Worm (Caenorhabditis elegans): ENCODE measurements around the gene K09C6.10.
A peak's percentile ranks its signal among the peaks of the same experiment; 100 is the strongest.

The K09C6.10 gene

ce11 chrV:852184-852583 lies 13.0 kb downstream of the K09C6.10 start, which contains the start of gene K09C6.3:
Gene K09C6.3, plus strand, starts transcription at chrV:852484.
- TF ChIP-seq tlp-1 (tag; optimal IDR thresholded peaks at IDR 0.05) (no peak), ceh-63 (GFP tag; optimal IDR thresholded peaks at IDR 0.05) (no peak)

ce11 chrV:854966-855365 lies 15.7 kb downstream of the K09C6.10 start, which contains the start of gene K09C6.9:
Gene K09C6.9, minus strand, starts transcription at chrV:855066.
- TF ChIP-seq mep-1 (tag; optimal IDR thresholded peaks at IDR 0.05) (no peak), unc-86 (tag; optimal IDR thresholded peaks at IDR 0.05) (no peak), nhr-237 (tag; optimal IDR thresholded peaks at IDR 0.05) (no peak), C34B4.2 (tag; optimal IDR thresholded peaks at IDR 0.05) (no peak), snpc-4 (tag; optimal IDR thresholded peaks at IDR 0.05) (no peak), vab-15 (tag; optimal IDR thresholded peaks at IDR 0.05) (no peak), efl-3 (GFP tag; optimal IDR thresholded peaks at IDR 0.05) (no peak), dsc-1 (tag; optimal IDR thresholded peaks at IDR 0.05) (no peak)

ce11 chrV:856549-856948 lies 17.3 kb downstream of the K09C6.10 start, which contains the start of gene K09C6.2:
Gene K09C6.2, plus strand, starts transcription at chrV:856849.
- TF ChIP-seq C04F5.9 (tag; optimal IDR thresholded peaks at IDR 0.05) (no peak), C34B4.2 (tag; optimal IDR thresholded peaks at IDR 0.05) (no peak), ceh-90 (tag; optimal IDR thresholded peaks at IDR 0.05) (no peak), unc-130 (tag; optimal IDR thresholded peaks at IDR 0.05) (no peak), elt-3 (tag; optimal IDR thresholded peaks at IDR 0.05) (no peak), nhr-237 (tag; optimal IDR thresholded peaks at IDR 0.05) (no peak), tbx-2 (tag; optimal IDR thresholded peaks at IDR 0.05) (no peak), ceh-88 (GFP tag; IDR thresholded peaks at IDR 0.05) (no peak), nhr-19 (GFP tag; conservative IDR thresholded peaks at IDR 0.05) (no peak), nhr-28 (tag; optimal IDR thresholded peaks at IDR 0.05) (no peak), lin-39 (tag; optimal IDR thresholded peaks at IDR 0.05) (no peak), tlp-1 (tag; optimal IDR thresholded peaks at IDR 0.05) (no peak), lin-35 (GFP tag; optimal IDR thresholded peaks at IDR 0.05) (no peak), nhr-11 (tag; optimal IDR thresholded peaks at IDR 0.05) (no peak), efl-3 (GFP tag; optimal IDR thresholded peaks at IDR 0.05) (no peak), rnt-1 (tag; optimal IDR thresholded peaks at IDR 0.05) (no peak), mdl-1 (tag; optimal IDR thresholded peaks at IDR 0.05) (no peak), hlh-17 (GFP tag; optimal IDR thresholded peaks at IDR 0.05; ENCODE audit: borderline replicate concordance) (no peak), nhr-47 (tag; optimal IDR thresholded peaks at IDR 0.05) (no peak), F16B12.6 (tag; optimal IDR thresholded peaks at IDR 0.05) (no peak)

- peak; percentile 91 for TF ChIP-seq snpc-4 (tag; optimal IDR thresholded peaks at IDR 0.05)
- TF ChIP-seq F16B12.6 (tag; optimal IDR thresholded peaks at IDR 0.05), result no peak
Observed at ce11 chrV:858841-859456, 19.7 kb downstream of the K09C6.10 start.

- no peak for TF ChIP-seq lir-3 (tag; optimal IDR thresholded peaks at IDR 0.05; ENCODE audit: poor library complexity)
- no peak for TF ChIP-seq snu-23 (GFP tag; optimal IDR thresholded peaks at IDR 0.05)
- TF ChIP-seq vab-15 (tag; optimal IDR thresholded peaks at IDR 0.05), result no peak
- no peak for TF ChIP-seq nhr-11 (tag; optimal IDR thresholded peaks at IDR 0.05)
- TF ChIP-seq nhr-85 (tag), result no peak
- TF ChIP-seq dsc-1 (tag; optimal IDR thresholded peaks at IDR 0.05), result no peak
- no peak for TF ChIP-seq ets-5 (GFP tag; IDR thresholded peaks at IDR 0.05)
- no peak for TF ChIP-seq mep-1 (tag; optimal IDR thresholded peaks at IDR 0.05)
- TF ChIP-seq efl-3 (GFP tag; optimal IDR thresholded peaks at IDR 0.05), result no peak
- TF ChIP-seq Y116A8C.19 (tag; optimal IDR thresholded peaks at IDR 0.05; ENCODE audit: borderline replicate concordance), result no peak
Observed at ce11 chrV:866729-867128, 27.5 kb downstream of the K09C6.10 start, which contains the start of gene T02B11.3. Gene T02B11.3, minus strand, starts transcription at chrV:866829.

ce11 chrV:871029-871428 lies 31.8 kb downstream of the K09C6.10 start, which contains the start of gene T02B11.4:
Gene T02B11.4, minus strand, starts transcription at chrV:871129.
- TF ChIP-seq nhr-76 (tag; optimal IDR thresholded peaks at IDR 0.05) (no peak), aly-2 (tag; optimal IDR thresholded peaks at IDR 0.05) (no peak), Y116A8C.19 (tag; optimal IDR thresholded peaks at IDR 0.05; ENCODE audit: borderline replicate concordance) (no peak), pax-3 (tag; optimal IDR thresholded peaks at IDR 0.05) (no peak), C34B4.2 (tag; optimal IDR thresholded peaks at IDR 0.05) (no peak), snpc-4 (tag; optimal IDR thresholded peaks at IDR 0.05) (no peak), unc-30 (tag; optimal IDR thresholded peaks at IDR 0.05) (no peak), fkh-10 (GFP tag; optimal IDR thresholded peaks at IDR 0.05) (no peak), lin-13 (GFP tag; optimal IDR thresholded peaks at IDR 0.05) (no peak), nhr-11 (tag; optimal IDR thresholded peaks at IDR 0.05) (no peak), efl-3 (GFP tag; optimal IDR thresholded peaks at IDR 0.05) (no peak), nhr-84 (tag; optimal IDR thresholded peaks at IDR 0.05) (no peak), pqm-1 (tag; optimal IDR thresholded peaks at IDR 0.05) (no peak), nhr-85 (tag) (no peak), C04F5.9 (tag; optimal IDR thresholded peaks at IDR 0.05) (no peak), nhr-12 (tag; optimal IDR thresholded peaks at IDR 0.05) (no peak), tlp-1 (tag; optimal IDR thresholded peaks at IDR 0.05) (no peak)

All from whole organism, L1 larva.